Worm (Caenorhabditis elegans): ENCODE data around the gene sqv-3.

- TF ChIP-seq mec-3 (tag; optimal IDR thresholded peaks at IDR 0.05; ENCODE audit: borderline replicate concordance) (no peak), zip-5 (tag; optimal IDR thresholded peaks at IDR 0.05) (peak; percentile 73), elt-2 (tag; optimal IDR thresholded peaks at IDR 0.05) (peak; percentile 45)
Observed at ce11 chrIII:9808179-9808578, 28.0 kb upstream of the sqv-3 start, which contains the start of gene gtap-2.
